Fruit fly (Drosophila melanogaster) whole organism, embryonic: ENCODE measurements around the gene CG7320.
A peak's percentile ranks its signal among the peaks of the same experiment; 100 is the strongest.

Source experiments
- Bteb2 ChIP-seq: fragments of 200-800 bp; sonication (Bioruptor generic); optimal IDR thresholded peaks from 2 replicates; lab custom pipeline; 2016; ENCODE audit warnings: missing biosample characterization, missing genetic modification characterization
- CG1233 ChIP-seq: fragments of 200-800 bp; sonication (Bioruptor generic); optimal IDR thresholded peaks from 4 replicates; lab custom pipeline; 2018; ENCODE audit warnings: missing biosample characterization, mild to moderate bottlenecking, missing genetic modification characterization
- CG12769 ChIP-seq: fragments of 200-800 bp; sonication (Bioruptor generic); optimal IDR thresholded peaks from 2 replicates; lab custom pipeline; 2019; ENCODE audit warnings: missing biosample characterization, mild to moderate bottlenecking, missing genetic modification characterization, moderate library complexity
- CG16779 ChIP-seq: fragments of 200-800 bp; sonication (Bioruptor generic); IDR thresholded peaks from 2 replicates; pipeline ENCODE4 v1.3.6; 2022; ENCODE audit warnings: missing biosample characterization, missing genetic modification characterization
- CG17802 ChIP-seq: fragments of 200-800 bp; sonication (Bioruptor generic); optimal IDR thresholded peaks from 2 replicates; lab custom pipeline; 2018; ENCODE audit warnings: missing biosample characterization, mild to moderate bottlenecking, missing genetic modification characterization, moderate library complexity
- CG3163 ChIP-seq: fragments of 200-800 bp; sonication (Bioruptor generic); optimal IDR thresholded peaks from 3 replicates; lab custom pipeline; 2016; ENCODE audit warnings: missing biosample characterization, missing genetic modification characterization
- CG32532 ChIP-seq: fragments of 200-800 bp; sonication (Bioruptor generic); IDR thresholded peaks from 2 replicates; pipeline ENCODE4 v1.3.6; 2022; ENCODE audit warnings: missing biosample characterization, missing genetic modification characterization
- CG7786 ChIP-seq: fragments of 200-800 bp; sonication (Bioruptor generic); optimal IDR thresholded peaks from 2 replicates; lab custom pipeline; 2016; ENCODE audit warnings: missing biosample characterization, missing genetic modification characterization
- CG8089 ChIP-seq: fragments of 200-800 bp; sonication (Bioruptor generic); optimal IDR thresholded peaks from 3 replicates; lab custom pipeline; 2016; ENCODE audit warnings: missing biosample characterization, missing genetic modification characterization
- CG8290 ChIP-seq, 3 experiments: fragments of 200-800 bp; sonication (Bioruptor generic); optimal IDR thresholded peaks; 2 replicates each; lab custom pipeline; 2016 to 2019; ENCODE audit warnings: missing biosample characterization in 3 of 3, missing genetic modification characterization in 3 of 3, mild to moderate bottlenecking in 2 of 3, moderate library complexity in 1 of 3
- CG8924 ChIP-seq: fragments of 200-800 bp; optimal IDR thresholded peaks from 3 replicates; lab custom pipeline; 2019; ENCODE audit warnings: missing biosample characterization, mild to moderate bottlenecking, missing genetic modification characterization, moderate library complexity
- CG9437 ChIP-seq: fragments of 200-800 bp; sonication (Bioruptor generic); optimal IDR thresholded peaks from 2 replicates; lab custom pipeline; 2018; ENCODE audit warnings: missing biosample characterization, mild to moderate bottlenecking, missing genetic modification characterization
- CG9932 ChIP-seq: fragments of 200-800 bp; sonication (Bioruptor generic); IDR thresholded peaks from 2 replicates; pipeline ENCODE4 v1.3.6; 2022; ENCODE audit warnings: missing biosample characterization, missing genetic modification characterization
- D19B ChIP-seq: fragments of 200-800 bp; sonication (Bioruptor generic); optimal IDR thresholded peaks from 2 replicates; lab custom pipeline; 2017; ENCODE audit warnings: missing biosample characterization, mild to moderate bottlenecking, missing genetic modification characterization
- Dip2 ChIP-seq: fragments of 200-800 bp; sonication (Bioruptor generic); IDR thresholded peaks from 2 replicates; pipeline ENCODE4 v1.3.6; 2022; ENCODE audit warnings: missing biosample characterization, missing genetic modification characterization
- Dp ChIP-seq: fragments of 200-800 bp; sonication (Bioruptor generic); optimal IDR thresholded peaks from 2 replicates; lab custom pipeline; 2018; ENCODE audit warnings: missing biosample characterization, mild to moderate bottlenecking, missing genetic modification characterization, moderate library complexity
- Fer3 ChIP-seq: fragments of 200-800 bp; sonication (Bioruptor generic); optimal IDR thresholded peaks from 2 replicates; lab custom pipeline; 2018; ENCODE audit warnings: missing biosample characterization, mild to moderate bottlenecking, missing genetic modification characterization, moderate library complexity
- Hmx ChIP-seq: fragments of 200-800 bp; sonication (Bioruptor generic); optimal IDR thresholded peaks from 2 replicates; lab custom pipeline; 2016; ENCODE audit warnings: missing biosample characterization, missing genetic modification characterization
- Mad ChIP-seq: fragments of 200-800 bp; sonication (Bioruptor generic); optimal IDR thresholded peaks from 2 replicates; lab custom pipeline; 2016; ENCODE audit warnings: missing biosample characterization, missing genetic modification characterization
- NC2α ChIP-seq: fragments of 200-800 bp; sonication (Bioruptor generic); optimal IDR thresholded peaks from 2 replicates; lab custom pipeline; 2016; ENCODE audit warnings: missing biosample characterization, missing genetic modification characterization
- Nf-YC ChIP-seq: fragments of 200-800 bp; optimal IDR thresholded peaks from 3 replicates; lab custom pipeline; 2019; ENCODE audit warnings: missing biosample characterization, mild to moderate bottlenecking, missing genetic modification characterization, moderate library complexity
- Rfx ChIP-seq: fragments of 200-800 bp; sonication (Bioruptor generic); IDR thresholded peaks from 2 replicates; pipeline ENCODE4 v1.3.6; 2022; ENCODE audit warnings: missing biosample characterization, missing genetic modification characterization
- Spps ChIP-seq: fragments of 200-800 bp; sonication (Bioruptor generic); optimal IDR thresholded peaks from 2 replicates; lab custom pipeline; 2018; ENCODE audit warnings: missing biosample characterization, mild to moderate bottlenecking, missing genetic modification characterization
- az2 ChIP-seq: fragments of 200-800 bp; sonication (Bioruptor generic); optimal IDR thresholded peaks from 3 replicates; lab custom pipeline; 2016; ENCODE audit warnings: missing biosample characterization, missing genetic modification characterization
- bcd ChIP-seq: fragments of 200-800 bp; sonication (Bioruptor generic); optimal IDR thresholded peaks from 2 replicates; lab custom pipeline; 2017; ENCODE audit warnings: missing biosample characterization, mild to moderate bottlenecking, missing genetic modification characterization
- bigmax ChIP-seq: fragments of 200-800 bp; sonication (Bioruptor generic); optimal IDR thresholded peaks from 2 replicates; lab custom pipeline; 2018; ENCODE audit warnings: missing biosample characterization, mild to moderate bottlenecking, missing genetic modification characterization
- cato ChIP-seq: fragments of 200-800 bp; sonication (Bioruptor generic); optimal IDR thresholded peaks from 2 replicates; lab custom pipeline; 2016; ENCODE audit warnings: missing biosample characterization, missing genetic modification characterization, borderline replicate concordance
- caup ChIP-seq: fragments of 200-800 bp; sonication (Bioruptor generic); optimal IDR thresholded peaks from 3 replicates; lab custom pipeline; 2017; ENCODE audit warnings: missing biosample characterization, mild to moderate bottlenecking, missing genetic modification characterization, moderate library complexity; ENCODE audit not compliant: severe bottlenecking
- danr ChIP-seq: fragments of 200-800 bp; sonication (Bioruptor generic); IDR thresholded peaks from 2 replicates; pipeline ENCODE4 v1.3.6; 2022; ENCODE audit warnings: missing biosample characterization, missing genetic modification characterization
- dimm ChIP-seq: fragments of 200-800 bp; sonication (Bioruptor generic); IDR thresholded peaks from 2 replicates; pipeline ENCODE4 v1.3.6; 2022; ENCODE audit warnings: missing biosample characterization, missing genetic modification characterization
- dm ChIP-seq: fragments of 200-800 bp; sonication (Bioruptor generic); optimal IDR thresholded peaks from 3 replicates; lab custom pipeline; 2016; ENCODE audit warnings: missing biosample characterization, missing genetic modification characterization
- dmrt99B ChIP-seq: fragments of 200-800 bp; sonication (Bioruptor generic); optimal IDR thresholded peaks from 2 replicates; lab custom pipeline; 2018; ENCODE audit warnings: missing biosample characterization, mild to moderate bottlenecking, missing genetic modification characterization, moderate library complexity
- esg ChIP-seq: fragments of 200-800 bp; sonication (Bioruptor generic); conservative IDR thresholded peaks from 2 replicates; pipeline ENCODE4 v1.3.6; 2022; ENCODE audit warnings: missing biosample characterization, missing genetic modification characterization
- ewg ChIP-seq: fragments of 200-800 bp; sonication (Bioruptor generic); optimal IDR thresholded peaks from 3 replicates; lab custom pipeline; 2017; ENCODE audit warnings: mild to moderate bottlenecking, missing biosample characterization, missing genetic modification reagents, missing genetic modification characterization
- exex ChIP-seq: fragments of 200-800 bp; sonication (Bioruptor generic); optimal IDR thresholded peaks from 4 replicates; lab custom pipeline; 2018; ENCODE audit warnings: missing biosample characterization, mild to moderate bottlenecking, missing genetic modification characterization, moderate library complexity
- gcm2 ChIP-seq: fragments of 200-800 bp; sonication (Bioruptor generic); optimal IDR thresholded peaks from 2 replicates; lab custom pipeline; 2016; ENCODE audit warnings: missing biosample characterization, missing genetic modification characterization
- gfzf ChIP-seq: fragments of 200-800 bp; sonication (Bioruptor generic); optimal IDR thresholded peaks from 2 replicates; lab custom pipeline; 2016; ENCODE audit warnings: missing biosample characterization, mild to moderate bottlenecking, missing genetic modification characterization, moderate library complexity
- gsb ChIP-seq: fragments of 200-800 bp; sonication (Bioruptor generic); IDR thresholded peaks from 2 replicates; pipeline ENCODE4 v1.3.6; 2022; ENCODE audit warnings: missing biosample characterization, missing genetic modification characterization
- hkb ChIP-seq, 2 experiments: fragments of 200-800 bp in 1 of 2; fragments of >200 bp in 1 of 2; sonication (Bioruptor generic) in 1 of 2; IDR thresholded peaks in 1 of 2; optimal IDR thresholded peaks in 1 of 2; 2 replicates each; pipeline versions ENCODE4 v1.3.6 to Lab custom; 2017 to 2022; ENCODE audit warnings: missing biosample characterization in 1 of 2, missing genetic modification characterization in 1 of 2
- lab ChIP-seq: fragments of 200-800 bp; sonication (Bioruptor generic); optimal IDR thresholded peaks from 3 replicates; lab custom pipeline; 2017; ENCODE audit warnings: missing biosample characterization, missing genetic modification characterization, mild to moderate bottlenecking, moderate library complexity, missing genetic modification reagents
- nau ChIP-seq: fragments of 200-800 bp; sonication (Bioruptor generic); optimal IDR thresholded peaks from 3 replicates; lab custom pipeline; 2017; ENCODE audit warnings: missing biosample characterization, mild to moderate bottlenecking, missing genetic modification characterization, missing genetic modification reagents
- nmo ChIP-seq: fragments of 200-800 bp; sonication (Bioruptor generic); optimal IDR thresholded peaks from 2 replicates; lab custom pipeline; 2018; ENCODE audit warnings: missing biosample characterization, mild to moderate bottlenecking, missing genetic modification characterization, moderate library complexity
- oc ChIP-seq: fragments of 200-800 bp; sonication (Bioruptor generic); optimal IDR thresholded peaks from 2 replicates; lab custom pipeline; 2018; ENCODE audit warnings: missing biosample characterization, mild to moderate bottlenecking, missing genetic modification characterization, moderate library complexity
- scrt ChIP-seq: fragments of 200-800 bp; sonication (Bioruptor generic); optimal IDR thresholded peaks from 2 replicates; lab custom pipeline; 2018; ENCODE audit warnings: missing biosample characterization, mild to moderate bottlenecking, missing genetic modification characterization, moderate library complexity
- slp2 ChIP-seq: fragments of 200-800 bp; sonication (Bioruptor generic); optimal IDR thresholded peaks from 2 replicates; lab custom pipeline; 2016; ENCODE audit warnings: missing biosample characterization, missing genetic modification characterization
- so ChIP-seq: fragments of 200-800 bp; sonication (Bioruptor generic); IDR thresholded peaks from 3 replicates; pipeline ENCODE4 v1.3.6; 2022; ENCODE audit warnings: missing biosample characterization, missing genetic modification characterization
- trh ChIP-seq: fragments of 200-800 bp; sonication (Bioruptor generic); optimal IDR thresholded peaks from 2 replicates; lab custom pipeline; 2016; ENCODE audit warnings: missing biosample characterization, missing genetic modification characterization
- unpg ChIP-seq: fragments of 200-800 bp; sonication (Bioruptor generic); optimal IDR thresholded peaks from 3 replicates; lab custom pipeline; 2018; ENCODE audit warnings: missing biosample characterization, mild to moderate bottlenecking, missing genetic modification characterization, moderate library complexity
- wor ChIP-seq: fragments of 200-800 bp; sonication (Bioruptor generic); IDR thresholded peaks from 2 replicates; pipeline ENCODE4 v1.3.6; 2022; ENCODE audit warnings: missing biosample characterization, missing genetic modification characterization
- zen2 ChIP-seq: fragments of 200-800 bp; sonication (Bioruptor generic); IDR thresholded peaks from 3 replicates; pipeline ENCODE4 v1.3.6; 2022; ENCODE audit warnings: missing biosample characterization, missing genetic modification characterization; ENCODE audit not compliant: partially characterized antibody

CG7320 gene

dm6 chr3L:18238568-18238967, 37.3 kb downstream of the CG7320 start (continued):
- TF ChIP-seq Hmx (GFP tag; lab: Kevin White, UChicago) (no peak), nau (GFP tag; lab: Kevin White, UChicago) (peak; percentile 40), bcd (peak; percentile 66), slp2 (GFP tag; lab: Kevin White, UChicago) (peak; percentile 64), CG7786 (peak; percentile 40), gsb (GFP tag; lab: Robert Waterston, UW) (no peak), lab (peak; percentile 53), nmo (peak; percentile 93), CG12769 (tag; lab: Kevin White, UChicago) (peak; percentile 19), dimm (GFP tag; lab: Robert Waterston, UW) (peak; percentile 38; the same call in 1 of the 2 replicates), D19B (GFP tag; lab: Kevin White, UChicago) (no peak), CG9437 (peak; percentile 65), gfzf (no peak), CG8290 (GFP tag; optimal IDR thresholded peaks at IDR 0.05; lab: Kevin White, UChicago) (peak; percentile 58), CG8290 (tag; optimal IDR thresholded peaks at IDR 0.05; lab: Kevin White, UChicago) (no peak), NC2α (GFP tag; lab: Kevin White, UChicago) (peak; percentile 6), oc (tag; lab: Kevin White, UChicago) (peak; percentile 33), cato (peak; percentile 62), zen2 (GFP tag; lab: Robert Waterston, UW) (no peak), unpg (GFP tag; lab: Kevin White, UChicago) (peak; percentile 82), CG17802 (tag; lab: Kevin White, UChicago) (peak; percentile 17), so (peak; percentile 52; the same call in 1 of the 3 replicates), Bteb2 (GFP tag; lab: Kevin White, UChicago) (no peak), dmrt99B (peak; percentile 84), CG32532 (GFP tag; lab: Robert Waterston, UW) (no peak), Nf-YC (tag; lab: Kevin White, UChicago) (no peak), caup (GFP tag; lab: Kevin White, UChicago) (peak; percentile 2), CG9932 (no peak), gcm2 (peak; percentile 13), CG1233 (GFP tag; lab: Kevin White, UChicago) (peak; percentile 65), esg (GFP tag; lab: Robert Waterston, UW) (peak; percentile 33), bigmax (GFP tag; lab: Kevin White, UChicago) (no peak), dm (peak; percentile 26), Spps (tag; lab: Kevin White, UChicago) (peak; percentile 86), trh (peak; percentile 30), Mad (GFP tag; lab: Kevin White, UChicago) (peak; percentile 44), hkb (optimal IDR thresholded peaks at IDR 0.05; lab: Kevin White, UChicago) (no peak), hkb (GFP tag; IDR thresholded peaks at IDR 0.05; lab: Robert Waterston, UW) (peak; percentile 58), danr (GFP tag; lab: Robert Waterston, UW) (peak; percentile 44; the same call in 1 of the 2 replicates), Rfx (GFP tag; lab: Robert Waterston, UW) (no peak), Fer3 (tag; lab: Kevin White, UChicago) (peak; percentile 34), CG8924 (tag; lab: Kevin White, UChicago) (peak; percentile 82), az2 (GFP tag; lab: Kevin White, UChicago) (peak; percentile 79), CG8089 (GFP tag; lab: Kevin White, UChicago) (peak; percentile 46), scrt (no peak), ewg (GFP tag; lab: Kevin White, UChicago) (peak; percentile 62), Dip2 (no peak), wor (peak; percentile 64), exex (tag; lab: Kevin White, UChicago) (no peak), CG16779 (GFP tag; lab: Robert Waterston, UW) (no peak), Dp (GFP tag; lab: Kevin White, UChicago) (no peak), CG3163 (GFP tag; lab: Kevin White, UChicago) (no peak)
